Worm (Caenorhabditis elegans) whole organism, L1 larva: ENCODE results near the gene ZK1010.2.
A peak's percentile ranks its signal among the peaks of the same experiment; 100 is the strongest.

Experiments
- C16A3.4 ChIP-seq: fragments of 150-350 bp; optimal IDR thresholded peaks from 2 replicates; lab custom pipeline; 2014; ENCODE audit warnings: missing biosample characterization, missing genetic modification characterization
- alr-1 ChIP-seq: fragments of 200-800 bp; sonication (Bioruptor generic); optimal IDR thresholded peaks from 2 replicates; lab custom pipeline; 2018; ENCODE audit warnings: borderline replicate concordance, mild to moderate bottlenecking, missing genetic modification characterization, missing compliant biosample characterization
- aly-2 ChIP-seq: fragments of 150-350 bp; optimal IDR thresholded peaks from 2 replicates; lab custom pipeline; 2014; ENCODE audit warnings: missing biosample characterization, missing genetic modification characterization
- blmp-1 ChIP-seq: fragments of 150-350 bp; optimal IDR thresholded peaks from 2 replicates; lab custom pipeline; 2014; ENCODE audit warnings: missing biosample characterization, missing genetic modification characterization
- ceh-8 ChIP-seq: fragments of 200-800 bp; sonication (Bioruptor generic); optimal IDR thresholded peaks from 2 replicates; lab custom pipeline; 2018; ENCODE audit warnings: mild to moderate bottlenecking, missing genetic modification characterization, moderate library complexity, missing compliant biosample characterization
- ceh-82 ChIP-seq, 3 experiments: fragments of 150-350 bp in 1 of 3; sonication (generic microtip) in 2 of 3; optimal IDR thresholded peaks; 2 replicates each; lab custom pipeline; 2014 to 2017; ENCODE audit warnings: missing biosample characterization in 3 of 3, missing genetic modification characterization in 3 of 3
- ceh-88 ChIP-seq: fragments of 200-800 bp; sonication (Bioruptor generic); IDR thresholded peaks from 2 replicates; pipeline ENCODE4 v1.3.6; 2022; ENCODE audit warnings: missing genetic modification characterization, missing compliant biosample characterization
- dpl-1 ChIP-seq, 3 experiments: fragments of 150-350 bp in 2 of 3; sonication (generic microtip) in 1 of 3; optimal IDR thresholded peaks; 2 replicates each; lab custom pipeline; 2014 to 2017; ENCODE audit warnings: missing biosample characterization in 3 of 3, missing genetic modification characterization in 3 of 3, missing genetic modification reagents in 3 of 3
- dsc-1 ChIP-seq: sonication (generic microtip); optimal IDR thresholded peaks from 2 replicates; lab custom pipeline; 2016; ENCODE audit warnings: mild to moderate bottlenecking, missing genetic modification characterization, missing compliant biosample characterization
- egl-27 ChIP-seq, 2 experiments: fragments of 150-350 bp in 1 of 2; sonication (generic microtip); optimal IDR thresholded peaks; 3 replicates each; lab custom pipeline; 2017 to 2018; ENCODE audit warnings: missing biosample characterization in 2 of 2, missing genetic modification characterization in 2 of 2, missing genetic modification reagents in 2 of 2
- elt-2 ChIP-seq: sonication (generic microtip); optimal IDR thresholded peaks from 2 replicates; lab custom pipeline; 2016; ENCODE audit warnings: missing genetic modification characterization, mild to moderate bottlenecking, inconsistent platforms, missing compliant biosample characterization, missing genetic modification reagents
- elt-3 ChIP-seq, 6 experiments: fragments of 150-350 bp in 1 of 6; sonication (generic microtip); optimal IDR thresholded peaks; 2 replicates each; lab custom pipeline; 2017 to 2018; ENCODE audit warnings: missing biosample characterization in 6 of 6, missing genetic modification characterization in 6 of 6, inconsistent platforms in 1 of 6
- fkh-10 ChIP-seq: sonication (generic microtip); optimal IDR thresholded peaks from 2 replicates; lab custom pipeline; 2017; ENCODE audit warnings: missing biosample characterization, missing genetic modification reagents, missing genetic modification characterization
- fkh-4 ChIP-seq: sonication (generic microtip); optimal IDR thresholded peaks from 2 replicates; lab custom pipeline; 2016; ENCODE audit warnings: missing compliant biosample characterization, missing genetic modification characterization, borderline replicate concordance
- fkh-8 ChIP-seq: sonication (generic microtip); optimal IDR thresholded peaks from 2 replicates; lab custom pipeline; 2016; ENCODE audit warnings: mild to moderate bottlenecking, missing genetic modification characterization, missing compliant biosample characterization
- fos-1 ChIP-seq: fragments of 150-350 bp; optimal IDR thresholded peaks from 2 replicates; lab custom pipeline; 2014; ENCODE audit warnings: missing biosample characterization, missing genetic modification characterization
- hpl-2 ChIP-seq: fragments of 150-350 bp; optimal IDR thresholded peaks from 2 replicates; lab custom pipeline; 2014; ENCODE audit warnings: missing biosample characterization, missing genetic modification reagents, missing genetic modification characterization
- isw-1 ChIP-seq: fragments of 200-800 bp; sonication (Bioruptor generic); IDR thresholded peaks from 2 replicates; pipeline ENCODE4 v1.3.6; 2022; ENCODE audit warnings: missing genetic modification characterization, missing compliant biosample characterization
- lin-13 ChIP-seq: fragments of 150-350 bp; optimal IDR thresholded peaks from 2 replicates; lab custom pipeline; 2014; ENCODE audit warnings: missing biosample characterization, missing genetic modification reagents, missing genetic modification characterization
- lin-14 ChIP-seq: fragments of 200-800 bp; sonication (Bioruptor generic); optimal IDR thresholded peaks from 2 replicates; lab custom pipeline; 2018; ENCODE audit warnings: mild to moderate bottlenecking, missing genetic modification characterization, moderate library complexity, missing compliant biosample characterization
- lin-15B ChIP-seq: fragments of 150-350 bp; sonication (generic microtip); optimal IDR thresholded peaks from 3 replicates; lab custom pipeline; 2014; ENCODE audit warnings: missing biosample characterization, missing genetic modification characterization
- lin-35 ChIP-seq, 2 experiments: fragments of 150-350 bp; optimal IDR thresholded peaks; 2 replicates each; lab custom pipeline; 2014; ENCODE audit warnings: missing biosample characterization in 2 of 2, missing genetic modification characterization in 2 of 2, missing genetic modification reagents in 2 of 2
- lir-3 ChIP-seq: sonication (generic microtip); optimal IDR thresholded peaks from 2 replicates; lab custom pipeline; 2016; ENCODE audit warnings: mild to moderate bottlenecking, missing genetic modification characterization, moderate library complexity, missing compliant biosample characterization; ENCODE audit not compliant: poor library complexity
- lsy-2 ChIP-seq, 2 experiments: fragments of 150-350 bp; optimal IDR thresholded peaks; 2 replicates each; lab custom pipeline; 2014; ENCODE audit warnings: missing biosample characterization in 2 of 2, missing genetic modification characterization in 2 of 2
- mab-9 ChIP-seq: fragments of 200-800 bp; sonication (Bioruptor generic); IDR thresholded peaks from 2 replicates; pipeline ENCODE4 v1.3.6; 2022; ENCODE audit warnings: missing genetic modification reagents, missing genetic modification characterization, missing compliant biosample characterization
- mdl-1 ChIP-seq, 2 experiments: fragments of 150-350 bp; optimal IDR thresholded peaks; 2 replicates each; lab custom pipeline; 2014 to 2017; ENCODE audit warnings: missing biosample characterization in 2 of 2, missing genetic modification characterization in 2 of 2, inconsistent platforms in 1 of 2
- mef-2 ChIP-seq: fragments of 150-350 bp; optimal IDR thresholded peaks from 2 replicates; lab custom pipeline; 2014; ENCODE audit warnings: missing biosample characterization, missing genetic modification characterization
- mep-1 ChIP-seq: fragments of 150-350 bp; optimal IDR thresholded peaks from 2 replicates; lab custom pipeline; 2014; ENCODE audit warnings: missing biosample characterization, missing genetic modification characterization
- nhr-11 ChIP-seq: fragments of 150-350 bp; optimal IDR thresholded peaks from 2 replicates; lab custom pipeline; 2014; ENCODE audit warnings: missing biosample characterization, missing genetic modification characterization
- nhr-12 ChIP-seq: sonication (generic microtip); optimal IDR thresholded peaks from 2 replicates; lab custom pipeline; 2017; ENCODE audit warnings: missing biosample characterization, missing genetic modification characterization
- nhr-19 ChIP-seq: fragments of 200-800 bp; sonication (Bioruptor generic); conservative IDR thresholded peaks from 2 replicates; pipeline ENCODE4 v1.3.6; 2022; ENCODE audit warnings: missing genetic modification characterization, missing compliant biosample characterization
- nhr-20 ChIP-seq: sonication (generic microtip); optimal IDR thresholded peaks from 2 replicates; lab custom pipeline; 2016; ENCODE audit warnings: mild to moderate bottlenecking, missing genetic modification characterization, missing compliant biosample characterization
- nhr-237 ChIP-seq: fragments of 150-350 bp; optimal IDR thresholded peaks from 2 replicates; lab custom pipeline; 2014; ENCODE audit warnings: missing biosample characterization, missing genetic modification characterization
- nhr-47 ChIP-seq: sonication (generic microtip); optimal IDR thresholded peaks from 2 replicates; lab custom pipeline; 2016; ENCODE audit warnings: mild to moderate bottlenecking, missing genetic modification characterization, moderate library complexity, missing compliant biosample characterization
- nhr-77 ChIP-seq: fragments of 150-350 bp; optimal IDR thresholded peaks from 2 replicates; lab custom pipeline; 2014; ENCODE audit warnings: missing biosample characterization, missing genetic modification characterization
- nhr-85 ChIP-seq: sonication (generic microtip); peaks from one replicate; lab custom pipeline; 2016; ENCODE audit warnings: missing genetic modification characterization, inconsistent platforms, missing compliant biosample characterization
- pax-3 ChIP-seq: fragments of 200-800 bp; sonication (Bioruptor generic); optimal IDR thresholded peaks from 2 replicates; lab custom pipeline; 2018; ENCODE audit warnings: mild to moderate bottlenecking, missing genetic modification characterization, moderate library complexity, missing compliant biosample characterization
- pqm-1 ChIP-seq: sonication (generic microtip); optimal IDR thresholded peaks from 3 replicates; lab custom pipeline; 2017; ENCODE audit warnings: missing biosample characterization, missing genetic modification characterization
- rnt-1 ChIP-seq: sonication (generic microtip); optimal IDR thresholded peaks from 2 replicates; lab custom pipeline; 2016; ENCODE audit warnings: mild to moderate bottlenecking, missing genetic modification characterization, moderate library complexity, missing compliant biosample characterization
- snu-23 ChIP-seq: sonication (generic microtip); optimal IDR thresholded peaks from 2 replicates; lab custom pipeline; 2016; ENCODE audit warnings: missing genetic modification characterization, missing compliant biosample characterization
- sup-37 ChIP-seq: fragments of 200-800 bp; sonication (Bioruptor generic); optimal IDR thresholded peaks from 2 replicates; lab custom pipeline; 2018; ENCODE audit warnings: mild to moderate bottlenecking, missing genetic modification characterization, missing compliant biosample characterization
- swsn-7 ChIP-seq: sonication (generic microtip); optimal IDR thresholded peaks from 2 replicates; lab custom pipeline; 2016; ENCODE audit warnings: missing genetic modification characterization, missing compliant biosample characterization
- tbx-2 ChIP-seq: sonication (generic microtip); optimal IDR thresholded peaks from 2 replicates; lab custom pipeline; 2016; ENCODE audit warnings: missing genetic modification characterization, missing compliant biosample characterization
- unc-130 ChIP-seq: fragments of 150-350 bp; optimal IDR thresholded peaks from 2 replicates; lab custom pipeline; 2017; ENCODE audit warnings: missing biosample characterization, missing genetic modification characterization, inconsistent platforms
- unc-62 ChIP-seq: fragments of 150-350 bp; optimal IDR thresholded peaks from 2 replicates; lab custom pipeline; 2014; ENCODE audit warnings: missing biosample characterization, missing genetic modification reagents, missing genetic modification characterization
- vab-15 ChIP-seq: sonication (generic microtip); optimal IDR thresholded peaks from 2 replicates; lab custom pipeline; 2017; ENCODE audit warnings: missing genotype, mild to moderate bottlenecking, missing genetic modification characterization, missing compliant biosample characterization
- zip-4 ChIP-seq: fragments of 200-800 bp; sonication (Bioruptor generic); optimal IDR thresholded peaks from 2 replicates; lab custom pipeline; 2018; ENCODE audit warnings: mild to moderate bottlenecking, missing genetic modification characterization, moderate library complexity, missing compliant biosample characterization
- ztf-11 ChIP-seq, 2 experiments: sonication (generic microtip); optimal IDR thresholded peaks; 2 replicates each; lab custom pipeline; 2016 to 2017; ENCODE audit warnings: missing genetic modification characterization in 2 of 2, missing biosample characterization in 1 of 2, missing compliant biosample characterization in 1 of 2
- ztf-4 ChIP-seq: fragments of 150-350 bp; optimal IDR thresholded peaks from 2 replicates; lab custom pipeline; 2014; ENCODE audit warnings: missing biosample characterization, missing genetic modification characterization

ZK1010.2 gene

ce11 chrIII:13018619-13019018, 41.0 kb upstream of the ZK1010.2 start, which contains the start of gene col-98 (continued):
- TF ChIP-seq alr-1 (tag; lab: Kevin White, UChicago): no peak
- no peak for TF ChIP-seq dpl-1 (GFP tag; optimal IDR thresholded peaks at IDR 0.05; lab: Kevin White, UChicago)
- TF ChIP-seq C16A3.4 (tag; lab: Kevin White, UChicago): peak; percentile 12
- TF ChIP-seq fkh-4: no peak
- peak; percentile 39 for TF ChIP-seq mep-1
- TF ChIP-seq tbx-2: no peak
- no peak for TF ChIP-seq lir-3
- peak; percentile 42 for TF ChIP-seq snu-23 (GFP tag; lab: Kevin White, UChicago)
- peak in 1 of 6 experiments; percentile 10 for TF ChIP-seq elt-3 (tag; optimal IDR thresholded peaks at IDR 0.05; lab: Kevin White, UChicago)
- no peak for TF ChIP-seq mef-2 (tag; lab: Kevin White, UChicago)
- no peak for TF ChIP-seq unc-130 (tag; lab: Kevin White, UChicago)
- TF ChIP-seq swsn-7 (tag; lab: Kevin White, UChicago): no peak
- TF ChIP-seq blmp-1 (tag; lab: Kevin White, UChicago): peak; percentile 62
- no peak for TF ChIP-seq mab-9 (GFP tag; lab: Robert Waterston, UW)
- TF ChIP-seq lsy-2 (tag; optimal IDR thresholded peaks at IDR 0.05; lab: Kevin White, UChicago): peak in 1 of 2 experiments; percentile 16
- no peak for TF ChIP-seq isw-1 (GFP tag; lab: Robert Waterston, UW)
- TF ChIP-seq nhr-85 (tag; lab: Kevin White, UChicago): peak; percentile 85
- no peak for TF ChIP-seq egl-27 (tag; optimal IDR thresholded peaks at IDR 0.05; lab: Kevin White, UChicago)
- TF ChIP-seq nhr-12 (tag; lab: Kevin White, UChicago): no peak
- no peak for TF ChIP-seq nhr-237
- no peak for TF ChIP-seq fkh-10
- TF ChIP-seq nhr-11 (tag; lab: Kevin White, UChicago): no peak
- TF ChIP-seq ceh-8: no peak

DNA sequence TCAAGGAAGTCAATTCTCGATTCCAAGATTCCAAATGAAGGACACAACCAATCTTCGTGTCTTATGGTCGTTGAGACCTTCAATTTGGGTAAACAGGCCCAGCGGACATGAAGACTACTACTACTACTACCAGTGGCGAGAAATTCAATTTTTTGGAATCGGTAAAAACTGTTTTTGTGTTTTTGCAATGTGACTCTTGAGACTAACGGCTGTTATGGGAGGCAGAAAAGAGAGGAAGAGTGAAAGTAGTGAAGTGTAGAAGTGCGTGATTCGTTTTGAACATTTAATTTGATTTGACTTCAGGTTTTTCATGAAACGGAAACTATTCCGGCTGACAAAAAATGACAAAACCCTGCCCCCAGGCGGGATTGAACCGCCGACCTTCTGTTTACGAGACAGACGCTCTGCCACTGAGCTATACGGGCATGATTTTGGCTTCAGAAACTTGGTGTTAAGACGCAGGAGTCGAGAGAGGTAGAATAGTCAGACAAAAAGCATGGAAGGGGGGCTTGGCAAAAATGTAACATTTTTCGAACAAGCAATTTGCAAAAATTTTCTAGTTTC, 38.2 kb upstream of the ZK1010.2 start:
- peak; percentile 63 for TF ChIP-seq rnt-1 (tag; lab: Kevin White, UChicago)
- TF ChIP-seq fos-1 (tag; lab: Kevin White, UChicago): peak; percentile 29
- TF ChIP-seq fkh-4: no peak
- TF ChIP-seq nhr-20 (tag; lab: Kevin White, UChicago): peak; percentile 47
- peak; percentile 3 for TF ChIP-seq mep-1
- TF ChIP-seq pax-3 (tag; lab: Kevin White, UChicago): peak; percentile 6
- no peak; the same call in 1 of the 2 replicates for TF ChIP-seq mab-9 (GFP tag; lab: Robert Waterston, UW)
- peak; percentile 52 for TF ChIP-seq fkh-8 (tag; lab: Kevin White, UChicago)
- TF ChIP-seq ceh-82 (tag; optimal IDR thresholded peaks at IDR 0.05; lab: Kevin White, UChicago): peak in 1 of 3 experiments; percentile 57
- no peak for TF ChIP-seq ztf-11 (tag; optimal IDR thresholded peaks at IDR 0.05; lab: Kevin White, UChicago)
- TF ChIP-seq nhr-47 (tag; lab: Kevin White, UChicago): peak; percentile 69
- peak; percentile 29 for TF ChIP-seq swsn-7 (tag; lab: Kevin White, UChicago)
- TF ChIP-seq C16A3.4 (tag; lab: Kevin White, UChicago): peak; percentile 48
- TF ChIP-seq zip-4: no peak
- TF ChIP-seq aly-2 (tag; lab: Kevin White, UChicago): no peak
- TF ChIP-seq sup-37 (GFP tag; lab: Kevin White, UChicago): no peak
- TF ChIP-seq nhr-77: peak; percentile 55
- TF ChIP-seq egl-27 (tag; optimal IDR thresholded peaks at IDR 0.05; lab: Kevin White, UChicago): no peak
- TF ChIP-seq dpl-1 (GFP tag; optimal IDR thresholded peaks at IDR 0.05; lab: Kevin White, UChicago): peak in 2 of 3 experiments; percentile 25
- TF ChIP-seq blmp-1 (tag; lab: Kevin White, UChicago): peak; percentile 68
- TF ChIP-seq mdl-1 (tag; optimal IDR thresholded peaks at IDR 0.05; lab: Kevin White, UChicago): peak in 1 of 2 experiments; percentile 36
- TF ChIP-seq ztf-4 (tag; lab: Kevin White, UChicago): no peak
- peak; percentile 18 for TF ChIP-seq elt-2 (tag; lab: Kevin White, UChicago)
- TF ChIP-seq vab-15 (tag; lab: Kevin White, UChicago): peak; percentile 50
- TF ChIP-seq dsc-1 (tag; lab: Kevin White, UChicago): peak; percentile 42
- peak; percentile 25 for TF ChIP-seq nhr-19 (GFP tag; lab: Robert Waterston, UW)
- TF ChIP-seq nhr-85 (tag; lab: Kevin White, UChicago): peak; percentile 81
- TF ChIP-seq lin-13: no peak
- no peak for TF ChIP-seq pqm-1 (tag; lab: Kevin White, UChicago)
- TF ChIP-seq lir-3: peak; percentile 5
- no peak for TF ChIP-seq unc-62 (GFP tag; lab: Kevin White, UChicago)
- TF ChIP-seq lin-14 (GFP tag; lab: Kevin White, UChicago): peak; percentile 57
- TF ChIP-seq lin-15B: no peak
- TF ChIP-seq lin-35 (GFP tag; optimal IDR thresholded peaks at IDR 0.05; lab: Kevin White, UChicago): peak; percentile 30 to 75
- no peak for TF ChIP-seq ceh-88 (GFP tag; lab: Robert Waterston, UW)
- peak; percentile 16 for TF ChIP-seq hpl-2
